Worm (Caenorhabditis elegans) whole organism, mixed stage, embryonic: Measurements from ENCODE around the gene C08F1.10.
"Not testable (repeated sequence)": the region's sequence is repeated elsewhere in the genome, so short reads cannot be mapped to it uniquely, and the experiment has no call there.

Experiments used
- M03D4.4 ChIP-seq: sonication (generic microtip); optimal IDR thresholded peaks from 2 replicates; lab custom pipeline; 2017; ENCODE audit warnings: mild to moderate bottlenecking, missing genetic modification characterization, missing compliant biosample characterization
- bed-3 ChIP-seq: fragments of 200-800 bp; sonication (Bioruptor generic); optimal IDR thresholded peaks from 3 replicates; lab custom pipeline; 2018; ENCODE audit warnings: mild to moderate bottlenecking, missing genetic modification characterization, moderate library complexity, missing compliant biosample characterization
- blmp-1 ChIP-seq: fragments of 150-350 bp; optimal IDR thresholded peaks from 2 replicates; lab custom pipeline; 2014; ENCODE audit warnings: missing biosample characterization, missing genetic modification characterization
- ceh-43 ChIP-seq: fragments of 200-800 bp; sonication (Bioruptor generic); optimal IDR thresholded peaks from 2 replicates; lab custom pipeline; 2018; ENCODE audit warnings: mild to moderate bottlenecking, missing genetic modification characterization, moderate library complexity, missing compliant biosample characterization
- ces-1 ChIP-seq: fragments of 150-350 bp; optimal IDR thresholded peaks from 2 replicates; lab custom pipeline; 2014; ENCODE audit warnings: missing biosample characterization, missing genetic modification reagents, missing genetic modification characterization
- cnd-1 ChIP-seq: fragments of 200-800 bp; sonication (Bioruptor generic); optimal IDR thresholded peaks from 2 replicates; lab custom pipeline; 2018; ENCODE audit warnings: mild to moderate bottlenecking, missing genetic modification characterization, missing compliant biosample characterization
- drap-1 ChIP-seq: fragments of 200-800 bp; sonication (Bioruptor generic); optimal IDR thresholded peaks from 3 replicates; lab custom pipeline; 2018; ENCODE audit warnings: mild to moderate bottlenecking, missing genetic modification characterization, missing compliant biosample characterization
- elt-1 ChIP-seq: sonication (generic microtip); optimal IDR thresholded peaks from 2 replicates; lab custom pipeline; 2017; ENCODE audit warnings: missing genetic modification characterization, mild to moderate bottlenecking, missing compliant biosample characterization, antibody characterized with exemption, moderate library complexity, borderline replicate concordance; ENCODE audit not compliant: insufficient read depth
- flh-1 ChIP-seq: fragments of 200-800 bp; sonication (Bioruptor generic); optimal IDR thresholded peaks from 2 replicates; lab custom pipeline; 2018; ENCODE audit warnings: mild to moderate bottlenecking, missing genetic modification characterization, moderate library complexity, missing compliant biosample characterization
- hlh-1 ChIP-seq: fragments of 150-350 bp; optimal IDR thresholded peaks from 2 replicates; lab custom pipeline; 2014; ENCODE audit warnings: missing biosample characterization, missing genetic modification reagents, missing genetic modification characterization
- lin-13 ChIP-seq: fragments of 150-350 bp; optimal IDR thresholded peaks from 2 replicates; lab custom pipeline; 2014; ENCODE audit warnings: missing biosample characterization, missing genetic modification characterization
- lin-32 ChIP-seq: fragments of 200-800 bp; sonication (Bioruptor generic); optimal IDR thresholded peaks from 2 replicates; lab custom pipeline; 2018; ENCODE audit warnings: mild to moderate bottlenecking, missing genetic modification characterization, missing compliant biosample characterization
- lsy-2 ChIP-seq: fragments of 150-350 bp; optimal IDR thresholded peaks from 2 replicates; lab custom pipeline; 2014; ENCODE audit warnings: missing biosample characterization, missing genetic modification characterization
- mep-1 ChIP-seq: fragments of 150-350 bp; optimal IDR thresholded peaks from 2 replicates; lab custom pipeline; 2017; ENCODE audit warnings: missing biosample characterization, missing genetic modification reagents, missing genetic modification characterization, inconsistent platforms
- mls-2 ChIP-seq: sonication (generic microtip); optimal IDR thresholded peaks from 2 replicates; lab custom pipeline; 2016; ENCODE audit warnings: mild to moderate bottlenecking, missing genetic modification characterization, moderate library complexity, missing compliant biosample characterization
- nhr-12 ChIP-seq: fragments of 150-350 bp; optimal IDR thresholded peaks from 2 replicates; lab custom pipeline; 2014; ENCODE audit warnings: missing biosample characterization, missing genetic modification characterization
- nhr-237 ChIP-seq: fragments of 150-350 bp; optimal IDR thresholded peaks from 2 replicates; lab custom pipeline; 2014; ENCODE audit warnings: missing biosample characterization, missing genetic modification characterization
- nhr-28 ChIP-seq: fragments of 150-350 bp; optimal IDR thresholded peaks from 2 replicates; lab custom pipeline; 2014; ENCODE audit warnings: missing biosample characterization, missing genetic modification characterization
- nhr-76 ChIP-seq: sonication (generic microtip); optimal IDR thresholded peaks from 2 replicates; lab custom pipeline; 2017; ENCODE audit warnings: missing biosample characterization, missing genetic modification characterization
- pha-4 ChIP-seq: fragments of 150-350 bp; optimal IDR thresholded peaks from 2 replicates; lab custom pipeline; 2018; ENCODE audit warnings: missing biosample characterization, missing genetic modification reagents, missing genetic modification characterization
- sem-2 ChIP-seq: fragments of 200-800 bp; sonication (Bioruptor generic); optimal IDR thresholded peaks from 2 replicates; lab custom pipeline; 2018; ENCODE audit warnings: mild to moderate bottlenecking, missing genetic modification characterization, missing compliant biosample characterization
- snpc-4 ChIP-seq: fragments of 150-350 bp; optimal IDR thresholded peaks from 2 replicates; lab custom pipeline; 2014; ENCODE audit warnings: missing biosample characterization, missing genetic modification characterization
- tbx-8 ChIP-seq: fragments of 200-800 bp; sonication (Bioruptor generic); optimal IDR thresholded peaks from 2 replicates; lab custom pipeline; 2018; ENCODE audit warnings: mild to moderate bottlenecking, missing genetic modification characterization, moderate library complexity, missing compliant biosample characterization
- unc-120 ChIP-seq: sonication (generic microtip); optimal IDR thresholded peaks from 2 replicates; lab custom pipeline; 2017; ENCODE audit warnings: missing genetic modification characterization, missing compliant biosample characterization; ENCODE audit not compliant: poor library complexity, severe bottlenecking
- unc-39 ChIP-seq: fragments of 150-350 bp; optimal IDR thresholded peaks from 2 replicates; lab custom pipeline; 2014; ENCODE audit warnings: missing biosample characterization, missing genetic modification characterization
- unc-62 ChIP-seq: fragments of 150-350 bp; optimal IDR thresholded peaks from 2 replicates; lab custom pipeline; 2014; ENCODE audit warnings: missing biosample characterization, missing genetic modification reagents, missing genetic modification characterization
- zip-8 ChIP-seq: fragments of 150-350 bp; optimal IDR thresholded peaks from 2 replicates; lab custom pipeline; 2014; ENCODE audit warnings: missing biosample characterization, missing genetic modification characterization
- ztf-11 ChIP-seq: fragments of 150-350 bp; optimal IDR thresholded peaks from 2 replicates; lab custom pipeline; 2014; ENCODE audit warnings: missing biosample characterization, missing genetic modification characterization

The C08F1.10 gene

ce11 chrII:1782474-1782873 lies 3.6 kb downstream of the C08F1.10 start, which contains the start of gene math-4:
math-4 (minus strand) TSS chrII:1782574.
- no peak for TF ChIP-seq nhr-76 (tag; lab: Kevin White, UChicago)
- no peak for TF ChIP-seq nhr-12 (tag; lab: Kevin White, UChicago)
- no peak for TF ChIP-seq unc-62
- no peak for TF ChIP-seq flh-1 (GFP tag; lab: Kevin White, UChicago)
- no peak for TF ChIP-seq snpc-4 (tag; lab: Kevin White, UChicago)
- TF ChIP-seq mls-2 (tag; lab: Kevin White, UChicago), result no peak

ce11 chrII:1775234-1775633 lies 10.9 kb downstream of the C08F1.10 start, which contains the start of gene F36H5.14:
F36H5.14 (plus strand) TSS chrII:1775534.
- TF ChIP-seq zip-8, ztf-11, lin-13 (tag; lab: Kevin White, UChicago): not testable (repeated sequence)

ce11 chrII:1771785-1772184 lies 14.3 kb downstream of the C08F1.10 start, which contains the start of gene math-3:
math-3 (plus strand) TSS chrII:1772085.
- no peak for TF ChIP-seq ces-1 (GFP tag; lab: Kevin White, UChicago)
- no peak for TF ChIP-seq unc-62

ce11 chrII:1771347-1771746 lies 14.8 kb downstream of the C08F1.10 start, which contains the start of gene math-26:
math-26 (plus strand) TSS chrII:1771647.
- not testable (repeated sequence) for TF ChIP-seq mep-1 (tag; lab: Kevin White, UChicago); snpc-4 (tag; lab: Kevin White, UChicago); drap-1 (GFP tag; lab: Kevin White, UChicago)

- TF ChIP-seq pha-4 (no peak), mls-2 (tag; lab: Kevin White, UChicago) (no peak), nhr-28 (tag; lab: Kevin White, UChicago) (no peak), drap-1 (GFP tag; lab: Kevin White, UChicago) (no peak), nhr-237 (no peak), blmp-1 (tag; lab: Kevin White, UChicago) (no peak)
- TF ChIP-seq, all 35 proteins: peak for 0
These were observed 19.4 kb downstream of the C08F1.10 start for ce11 chrII:1766715-1767114.

- TF ChIP-seq drap-1 (GFP tag; lab: Kevin White, UChicago), result no peak
- TF ChIP-seq nhr-237, result no peak
- no peak for TF ChIP-seq unc-120 (tag; lab: Kevin White, UChicago)
- no peak for TF ChIP-seq unc-39
- TF ChIP-seq M03D4.4 (tag; lab: Kevin White, UChicago), result no peak
- TF ChIP-seq bed-3 (GFP tag; lab: Kevin White, UChicago), result no peak
- TF ChIP-seq mep-1 (tag; lab: Kevin White, UChicago), result no peak
- no peak for TF ChIP-seq hlh-1 (tag; lab: Kevin White, UChicago)
- no peak for TF ChIP-seq nhr-76 (tag; lab: Kevin White, UChicago)
- no peak for TF ChIP-seq elt-1
- no peak for TF ChIP-seq ztf-11 (tag; lab: Kevin White, UChicago)
- no peak for TF ChIP-seq lsy-2 (tag; lab: Kevin White, UChicago)
- no peak for TF ChIP-seq nhr-12 (tag; lab: Kevin White, UChicago)
- TF ChIP-seq lin-32 (GFP tag; lab: Kevin White, UChicago), result no peak
- TF ChIP-seq zip-8 (tag; lab: Kevin White, UChicago), result no peak
- TF ChIP-seq tbx-8 (GFP tag; lab: Kevin White, UChicago), result no peak
- no peak for TF ChIP-seq unc-62
- no peak for TF ChIP-seq sem-2 (GFP tag; lab: Kevin White, UChicago)
- no peak for TF ChIP-seq cnd-1 (tag; lab: Kevin White, UChicago)
These were observed 23.0 kb downstream of the C08F1.10 start, which contains the start of gene math-28 for ce11 chrII:1763072-1763471. math-28 (plus strand) TSS chrII:1763372.

ce11 chrII:1761564-1761963 lies 24.5 kb downstream of the C08F1.10 start, which contains the start of gene F36H5.4:
F36H5.4 (plus strand) TSS chrII:1761864.
- no peak for TF ChIP-seq drap-1 (GFP tag; lab: Kevin White, UChicago)
- TF ChIP-seq snpc-4 (tag; lab: Kevin White, UChicago), result no peak
- no peak for TF ChIP-seq pha-4
- TF ChIP-seq ceh-43 (GFP tag; lab: Kevin White, UChicago), result no peak
- TF ChIP-seq hlh-1 (tag; lab: Kevin White, UChicago), result no peak
- TF ChIP-seq blmp-1 (tag; lab: Kevin White, UChicago), result no peak
- no peak for TF ChIP-seq sem-2 (GFP tag; lab: Kevin White, UChicago)
- no peak for TF ChIP-seq mep-1 (tag; lab: Kevin White, UChicago)
- TF ChIP-seq zip-8 (tag; lab: Kevin White, UChicago), result no peak
- no peak for TF ChIP-seq nhr-76 (tag; lab: Kevin White, UChicago)
- TF ChIP-seq nhr-28 (tag; lab: Kevin White, UChicago), result no peak
